Fruit fly (Drosophila melanogaster) whole organism, embryonic: ENCODE results near the gene CheA75a.

ENCODE experiments used
- CG10654 ChIP-seq: fragments of 200-800 bp; sonication (Bioruptor generic); optimal IDR thresholded peaks from 2 replicates; lab custom pipeline; 2016; ENCODE audit warnings: missing biosample characterization, missing genetic modification characterization
- CG10979 ChIP-seq: fragments of 200-800 bp; sonication (Bioruptor generic); optimal IDR thresholded peaks from 2 replicates; lab custom pipeline; 2018; ENCODE audit warnings: missing biosample characterization, mild to moderate bottlenecking, missing genetic modification characterization, moderate library complexity
- CG11696 ChIP-seq: fragments of 200-800 bp; sonication (Bioruptor generic); IDR thresholded peaks from 2 replicates; pipeline ENCODE4 v1.3.6; 2022; ENCODE audit warnings: missing biosample characterization, missing genetic modification characterization
- CG12391 ChIP-seq: fragments of 200-800 bp; sonication (Bioruptor generic); optimal IDR thresholded peaks from 3 replicates; lab custom pipeline; 2018; ENCODE audit warnings: missing biosample characterization, mild to moderate bottlenecking, missing genetic modification characterization, moderate library complexity
- CG14710 ChIP-seq: fragments of 200-800 bp; sonication (Bioruptor generic); optimal IDR thresholded peaks from 3 replicates; lab custom pipeline; 2019; ENCODE audit warnings: missing biosample characterization, mild to moderate bottlenecking, missing genetic modification characterization, moderate library complexity
- CG15514 ChIP-seq: fragments of 200-800 bp; sonication (Bioruptor generic); optimal IDR thresholded peaks from 3 replicates; lab custom pipeline; 2017; ENCODE audit warnings: missing biosample characterization, missing genetic modification characterization, mild to moderate bottlenecking, moderate library complexity, missing genetic modification reagents
- CG17361 ChIP-seq: fragments of 200-800 bp; sonication (Bioruptor generic); IDR thresholded peaks from 3 replicates; pipeline ENCODE4 v1.3.6; 2022; ENCODE audit warnings: missing biosample characterization, missing genetic modification characterization
- CG18262 ChIP-seq: fragments of 200-800 bp; optimal IDR thresholded peaks from 3 replicates; lab custom pipeline; 2019; ENCODE audit warnings: missing biosample characterization, mild to moderate bottlenecking, missing genetic modification characterization, moderate library complexity
- CG18476 ChIP-seq: fragments of 200-800 bp; sonication (Bioruptor generic); optimal IDR thresholded peaks from 2 replicates; lab custom pipeline; 2016; ENCODE audit warnings: missing biosample characterization, mild to moderate bottlenecking, missing genetic modification characterization
- CG2712 ChIP-seq: fragments of 200-800 bp; optimal IDR thresholded peaks from 3 replicates; lab custom pipeline; 2019; ENCODE audit warnings: missing biosample characterization, mild to moderate bottlenecking, missing genetic modification characterization, moderate library complexity
- CG32767 ChIP-seq: fragments of 200-800 bp; sonication (Bioruptor generic); IDR thresholded peaks from 2 replicates; pipeline ENCODE4 v1.3.6; 2022; ENCODE audit warnings: missing biosample characterization, missing genetic modification characterization
- CG32772 ChIP-seq: fragments of 200-800 bp; sonication (Bioruptor generic); IDR thresholded peaks from 2 replicates; pipeline ENCODE4 v1.3.6; 2022; ENCODE audit warnings: missing biosample characterization, missing genetic modification characterization
- CG33557 ChIP-seq: fragments of 200-800 bp; sonication (Bioruptor generic); optimal IDR thresholded peaks from 2 replicates; lab custom pipeline; 2019; ENCODE audit warnings: missing biosample characterization, mild to moderate bottlenecking, missing genetic modification characterization, moderate library complexity
- CG34376 ChIP-seq: fragments of 200-800 bp; sonication (Bioruptor generic); optimal IDR thresholded peaks from 2 replicates; lab custom pipeline; 2018; ENCODE audit warnings: missing biosample characterization, mild to moderate bottlenecking, missing genetic modification characterization
- CG6272 ChIP-seq: fragments of 200-800 bp; sonication (Bioruptor generic); IDR thresholded peaks from 2 replicates; pipeline ENCODE4 v1.3.6; 2022; ENCODE audit warnings: missing biosample characterization, missing genetic modification characterization
- CG6813 ChIP-seq: fragments of 200-800 bp; sonication (Bioruptor generic); optimal IDR thresholded peaks from 2 replicates; lab custom pipeline; 2017; ENCODE audit warnings: missing biosample characterization, missing genetic modification characterization, mild to moderate bottlenecking, moderate library complexity, missing genetic modification reagents
- CG7839 ChIP-seq: fragments of 200-800 bp; sonication (Bioruptor generic); optimal IDR thresholded peaks from 3 replicates; lab custom pipeline; 2018; ENCODE audit warnings: missing biosample characterization, mild to moderate bottlenecking, missing genetic modification characterization, moderate library complexity
- CG7928 ChIP-seq: fragments of 200-800 bp; sonication (Bioruptor generic); optimal IDR thresholded peaks from 2 replicates; lab custom pipeline; 2017; ENCODE audit warnings: missing biosample characterization, mild to moderate bottlenecking, missing genetic modification characterization
- CG9215 ChIP-seq: fragments of 200-800 bp; sonication (Bioruptor generic); IDR thresholded peaks from 2 replicates; pipeline ENCODE4 v1.3.6; 2022; ENCODE audit warnings: missing biosample characterization, missing genetic modification characterization
- D19A ChIP-seq: fragments of 200-800 bp; optimal IDR thresholded peaks from 3 replicates; lab custom pipeline; 2019; ENCODE audit warnings: missing biosample characterization, mild to moderate bottlenecking, missing genetic modification characterization, moderate library complexity
- Med ChIP-seq: fragments of 200-800 bp; sonication (Bioruptor generic); peaks from one replicate; lab custom pipeline; 2016; ENCODE audit warnings: missing biosample characterization, missing genetic modification characterization, mild to moderate bottlenecking, inconsistent platforms, moderate library complexity
- Optix ChIP-seq: fragments of 200-800 bp; sonication (Bioruptor generic); IDR thresholded peaks from 3 replicates; pipeline ENCODE4 v1.3.6; 2022; ENCODE audit warnings: missing biosample characterization, missing genetic modification characterization
- Pdp1 ChIP-seq, 2 experiments: fragments of 200-800 bp; sonication (Bioruptor generic); optimal IDR thresholded peaks; 3 replicates each; lab custom pipeline; 2016; ENCODE audit warnings: missing biosample characterization in 2 of 2, missing genetic modification characterization in 2 of 2, mild to moderate bottlenecking in 1 of 2, moderate library complexity in 1 of 2
- Ssrp ChIP-seq: fragments of 200-800 bp; sonication (Bioruptor generic); optimal IDR thresholded peaks from 2 replicates; lab custom pipeline; 2018; ENCODE audit warnings: missing biosample characterization, mild to moderate bottlenecking, missing genetic modification characterization, moderate library complexity
- Trl ChIP-seq, 3 experiments: fragments of >200 bp in 2 of 3; fragments of 200-800 bp in 1 of 3; sonication (Bioruptor generic) in 1 of 3; optimal IDR thresholded peaks; 2 replicates in 1 of 3; 3 replicates in 2 of 3; lab custom pipeline; 2016 to 2017; ENCODE audit warnings: missing biosample characterization in 1 of 3, missing genetic modification characterization in 1 of 3
- abd-A ChIP-seq: fragments of 200-800 bp; sonication (Bioruptor generic); optimal IDR thresholded peaks from 3 replicates; lab custom pipeline; 2019; ENCODE audit warnings: missing biosample characterization, mild to moderate bottlenecking, missing genetic modification characterization, moderate library complexity
- bsh ChIP-seq, 2 experiments: fragments of 200-800 bp; sonication (Bioruptor generic); optimal IDR thresholded peaks; 2 replicates each; lab custom pipeline; 2017 to 2018; ENCODE audit warnings: mild to moderate bottlenecking in 2 of 2, missing biosample characterization in 2 of 2, missing genetic modification characterization in 2 of 2, moderate library complexity in 1 of 2
- chinmo ChIP-seq: fragments of 200-800 bp; sonication (Bioruptor generic); IDR thresholded peaks from 4 replicates; pipeline ENCODE4 v1.3.6; 2022; ENCODE audit warnings: missing biosample characterization, missing genetic modification characterization; ENCODE audit not compliant: partially characterized antibody
- dm ChIP-seq: fragments of 200-800 bp; sonication (Bioruptor generic); optimal IDR thresholded peaks from 3 replicates; lab custom pipeline; 2016; ENCODE audit warnings: missing biosample characterization, missing genetic modification characterization
- dmrt11E ChIP-seq: fragments of 200-800 bp; sonication (Bioruptor generic); optimal IDR thresholded peaks from 3 replicates; lab custom pipeline; 2018; ENCODE audit warnings: missing biosample characterization, mild to moderate bottlenecking, missing genetic modification characterization, moderate library complexity
- gem ChIP-seq: fragments of 200-800 bp; sonication (Bioruptor generic); optimal IDR thresholded peaks from 2 replicates; lab custom pipeline; 2019; ENCODE audit warnings: missing biosample characterization, mild to moderate bottlenecking, missing genetic modification characterization, moderate library complexity
- jigr1 ChIP-seq: fragments of 200-800 bp; sonication (Bioruptor generic); IDR thresholded peaks from 3 replicates; pipeline ENCODE4 v1.3.6; 2022; ENCODE audit warnings: missing biosample characterization, missing genetic modification characterization
- ken ChIP-seq: fragments of 200-800 bp; sonication (Bioruptor generic); IDR thresholded peaks from 3 replicates; pipeline ENCODE4 v1.3.6; 2022; ENCODE audit warnings: missing biosample characterization, missing genetic modification characterization
- klu ChIP-seq: fragments of 200-800 bp; sonication (Bioruptor generic); IDR thresholded peaks from 2 replicates; pipeline ENCODE4 v1.3.6; 2022; ENCODE audit warnings: missing biosample characterization, missing genetic modification characterization
- lola ChIP-seq, 3 experiments: fragments of >200 bp in 2 of 3; fragments of 200-800 bp in 1 of 3; sonication (Bioruptor generic) in 1 of 3; optimal IDR thresholded peaks; 2 replicates each; lab custom pipeline; 2017 to 2019; ENCODE audit warnings: missing biosample characterization in 3 of 3, missing genetic modification characterization in 3 of 3, mild to moderate bottlenecking in 1 of 3, moderate library complexity in 1 of 3
- mam ChIP-seq: fragments of 200-800 bp; sonication (Bioruptor generic); optimal IDR thresholded peaks from 3 replicates; lab custom pipeline; 2016; ENCODE audit warnings: missing biosample characterization, missing genetic modification characterization
- phol ChIP-seq: fragments of 200-800 bp; sonication (Bioruptor generic); optimal IDR thresholded peaks from 3 replicates; lab custom pipeline; 2018; ENCODE audit warnings: missing biosample characterization, mild to moderate bottlenecking, missing genetic modification characterization, moderate library complexity
- run ChIP-seq: fragments of 200-800 bp; sonication (Bioruptor generic); optimal IDR thresholded peaks from 3 replicates; lab custom pipeline; 2018; ENCODE audit warnings: missing biosample characterization, mild to moderate bottlenecking, missing genetic modification characterization
- sens ChIP-seq: fragments of 200-800 bp; sonication (Bioruptor generic); peaks from one replicate; lab custom pipeline; 2016; ENCODE audit warnings: missing biosample characterization, missing genetic modification characterization
- sr ChIP-seq: fragments of 200-800 bp; sonication (Bioruptor generic); IDR thresholded peaks from 3 replicates; pipeline ENCODE4 v1.3.6; 2022; ENCODE audit warnings: missing biosample characterization, missing genetic modification characterization
- tx ChIP-seq: fragments of 200-800 bp; sonication (Bioruptor generic); optimal IDR thresholded peaks from 2 replicates; lab custom pipeline; 2016; ENCODE audit warnings: missing biosample characterization, missing genetic modification characterization
- wdn ChIP-seq: fragments of 200-800 bp; sonication (Bioruptor generic); IDR thresholded peaks from 2 replicates; pipeline ENCODE4 v1.3.6; 2022; ENCODE audit warnings: missing biosample characterization, missing genetic modification characterization
- wek ChIP-seq: fragments of 200-800 bp; sonication (Bioruptor generic); optimal IDR thresholded peaks from 3 replicates; lab custom pipeline; 2018; ENCODE audit warnings: missing biosample characterization, mild to moderate bottlenecking, missing genetic modification characterization, moderate library complexity

CheA75a gene

dm6 chr3L:18243673-18244072 lies 8.2 kb upstream of the CheA75a start (continued):
- TF ChIP-seq CG32767 (GFP tag; lab: Robert Waterston, UW) = peak; percentile 20; the same call in 1 of the 2 replicates
- no peak for TF ChIP-seq CG34376 (GFP tag; lab: Kevin White, UChicago)
- no peak for TF ChIP-seq CG6813 (GFP tag; lab: Kevin White, UChicago)
- TF ChIP-seq CG18476 (GFP tag; lab: Kevin White, UChicago) = no peak
- TF ChIP-seq lola (GFP tag; optimal IDR thresholded peaks at IDR 0.05; lab: Kevin White, UChicago) = no peak
- 0 out of 4 replicates have a peak, but pooled peaks have one; percentile 43 for TF ChIP-seq chinmo (GFP tag; lab: Robert Waterston, UW)
- TF ChIP-seq klu (GFP tag; lab: Robert Waterston, UW) = 0 out of 2 replicates have a peak, but pooled peaks have one; percentile 20
- TF ChIP-seq dm (GFP tag; lab: Kevin White, UChicago) = no peak
- TF ChIP-seq phol (tag; lab: Kevin White, UChicago) = no peak
- TF ChIP-seq abd-A = peak; percentile 68
- no peak for TF ChIP-seq CG9215
- TF ChIP-seq wek = no peak
- TF ChIP-seq CG10654 (GFP tag; lab: Kevin White, UChicago) = no peak
- no peak for TF ChIP-seq wdn (GFP tag; lab: Robert Waterston, UW)
- TF ChIP-seq, all 482 proteins: peak for 30

dm6 chr3L:18244186-18244585 lies 7.7 kb upstream of the CheA75a start:
- TF ChIP-seq gem (tag; lab: Kevin White, UChicago) (peak; percentile 12), CG14710 (tag; lab: Kevin White, UChicago) (peak; percentile 24), CG18262 (tag; lab: Kevin White, UChicago) (peak; percentile 60), bsh (GFP tag; optimal IDR thresholded peaks at IDR 0.05; lab: Kevin White, UChicago) (peak in 1 of 2 experiments; percentile 0), run (tag; lab: Kevin White, UChicago) (no peak), CG2712 (tag; lab: Kevin White, UChicago) (peak; percentile 38), lola (GFP tag; optimal IDR thresholded peaks at IDR 0.05; lab: Kevin White, UChicago) (peak in 1 of 3 experiments; percentile 27), CG7839 (tag; lab: Kevin White, UChicago) (peak; percentile 1), phol (tag; lab: Kevin White, UChicago) (peak; percentile 22), D19A (peak; percentile 95), CG12391 (tag; lab: Kevin White, UChicago) (peak; percentile 1), tx (GFP tag; lab: Kevin White, UChicago) (no peak), Ssrp (tag; lab: Kevin White, UChicago) (peak; percentile 4), dmrt11E (tag; lab: Kevin White, UChicago) (peak; percentile 18), jigr1 (GFP tag; lab: Robert Waterston, UW) (no peak), CG11696 (GFP tag; lab: Robert Waterston, UW) (no peak), CG17361 (GFP tag; lab: Robert Waterston, UW) (0 out of 3 replicates have a peak, but pooled peaks have one; percentile 23), sens (GFP tag; lab: Kevin White, UChicago) (peak; percentile 45), CG10979 (peak; percentile 33)
- TF ChIP-seq, all 482 proteins: peak for 15

DNA sequence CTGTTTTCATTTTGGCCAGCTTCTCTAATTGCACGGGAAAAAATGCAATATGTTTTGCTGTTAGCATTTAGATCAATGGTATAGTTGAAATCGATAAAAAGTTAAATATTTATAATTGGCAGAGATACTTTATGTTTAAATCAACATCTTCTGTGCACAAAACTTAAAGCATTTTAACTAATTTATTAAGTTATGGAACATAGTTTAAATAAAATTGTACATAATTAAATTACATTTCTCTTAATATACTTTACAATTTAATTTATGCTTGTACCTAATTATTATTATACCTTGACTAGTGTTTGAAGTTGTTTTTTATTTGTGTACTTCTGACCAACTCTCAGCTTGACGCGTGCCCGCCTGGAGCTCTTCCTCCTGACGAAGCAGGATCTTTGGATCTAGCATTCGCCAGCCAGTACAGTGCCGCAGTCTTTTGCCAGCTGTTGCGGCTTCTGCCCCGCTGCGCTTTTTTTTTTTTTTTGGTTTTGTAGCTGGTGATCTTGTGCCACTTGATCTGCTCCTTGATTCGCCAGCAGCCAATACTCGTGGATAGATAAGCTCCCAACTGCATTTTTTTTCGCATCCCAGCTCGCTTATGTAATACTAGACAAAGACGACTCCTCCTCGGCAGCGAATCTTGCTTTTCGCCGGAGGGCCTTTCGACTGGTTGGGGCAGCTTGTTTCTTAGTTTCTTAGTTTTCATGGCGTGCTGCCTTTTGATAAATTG lies 6.7 kb upstream of the CheA75a start:
- TF ChIP-seq CG6272 (0 out of 2 replicates have a peak, but pooled peaks have one; percentile 13), sr (GFP tag; lab: Robert Waterston, UW) (no peak), ken (0 out of 3 replicates have a peak, but pooled peaks have one; percentile 12), Pdp1 (GFP tag; optimal IDR thresholded peaks at IDR 0.05; lab: Kevin White, UChicago) (peak in 1 of 2 experiments; percentile 26), CG15514 (no peak), Med (GFP tag; lab: Kevin White, UChicago) (peak; percentile 16), bsh (GFP tag; optimal IDR thresholded peaks at IDR 0.05; lab: Kevin White, UChicago) (peak in 1 of 2 experiments; percentile 8), Optix (no peak), CG33557 (no peak), CG32772 (GFP tag; lab: Robert Waterston, UW) (peak; percentile 12; the same call in 1 of the 2 replicates), sens (GFP tag; lab: Kevin White, UChicago) (peak; percentile 66), Trl (optimal IDR thresholded peaks at IDR 0.05; lab: Kevin White, UChicago) (no peak), Trl (GFP tag; optimal IDR thresholded peaks at IDR 0.05; lab: Kevin White, UChicago) (no peak), CG7928 (GFP tag; lab: Kevin White, UChicago) (no peak), mam (no peak)
